Worm (Caenorhabditis elegans) whole organism, early embryonic: Measurements from ENCODE around the gene lmbr-1.

Experiments
- ama-1 ChIP-seq: fragments of 150-350 bp; optimal IDR thresholded peaks from 2 replicates; lab custom pipeline; 2014
- flt-1 ChIP-seq: fragments of 200-800 bp; sonication (Bioruptor generic); IDR thresholded peaks from 2 replicates; pipeline ENCODE4 v1.3.6; 2022; ENCODE audit warnings: missing genetic modification characterization, missing compliant biosample characterization
- hnd-1 ChIP-seq: sonication (generic microtip); optimal IDR thresholded peaks from 2 replicates; lab custom pipeline; 2016; ENCODE audit warnings: missing genetic modification characterization, missing compliant biosample characterization
- pes-1 ChIP-seq: fragments of 200-800 bp; sonication (Bioruptor generic); IDR thresholded peaks from 2 replicates; pipeline ENCODE4 v1.3.6; 2022; ENCODE audit warnings: missing genetic modification reagents, missing genetic modification characterization, missing compliant biosample characterization
- tbx-11 ChIP-seq: fragments of 200-800 bp; sonication (Bioruptor generic); IDR thresholded peaks from 2 replicates; pipeline ENCODE4 v1.3.6; 2022; ENCODE audit warnings: missing genetic modification characterization, missing compliant biosample characterization
- tra-4 ChIP-seq: sonication (generic microtip); optimal IDR thresholded peaks from 2 replicates; lab custom pipeline; 2017; ENCODE audit warnings: missing genetic modification characterization, missing compliant biosample characterization

- TF ChIP-seq pes-1 (GFP tag; lab: Robert Waterston, UW) (no peak), tbx-11 (GFP tag; lab: Robert Waterston, UW) (no peak), hnd-1 (tag; lab: Kevin White, UChicago) (no peak), tra-4 (no peak), flt-1 (GFP tag; lab: Robert Waterston, UW) (no peak), ama-1 (no peak)
Observed at ce11 chrIII:8409166-8409565, 37.1 kb downstream of the lmbr-1 start, which contains the start of gene ZK353.9.
